Worm (Caenorhabditis elegans): ENCODE data around the gene M106.7.

M106.7 gene

DNA sequence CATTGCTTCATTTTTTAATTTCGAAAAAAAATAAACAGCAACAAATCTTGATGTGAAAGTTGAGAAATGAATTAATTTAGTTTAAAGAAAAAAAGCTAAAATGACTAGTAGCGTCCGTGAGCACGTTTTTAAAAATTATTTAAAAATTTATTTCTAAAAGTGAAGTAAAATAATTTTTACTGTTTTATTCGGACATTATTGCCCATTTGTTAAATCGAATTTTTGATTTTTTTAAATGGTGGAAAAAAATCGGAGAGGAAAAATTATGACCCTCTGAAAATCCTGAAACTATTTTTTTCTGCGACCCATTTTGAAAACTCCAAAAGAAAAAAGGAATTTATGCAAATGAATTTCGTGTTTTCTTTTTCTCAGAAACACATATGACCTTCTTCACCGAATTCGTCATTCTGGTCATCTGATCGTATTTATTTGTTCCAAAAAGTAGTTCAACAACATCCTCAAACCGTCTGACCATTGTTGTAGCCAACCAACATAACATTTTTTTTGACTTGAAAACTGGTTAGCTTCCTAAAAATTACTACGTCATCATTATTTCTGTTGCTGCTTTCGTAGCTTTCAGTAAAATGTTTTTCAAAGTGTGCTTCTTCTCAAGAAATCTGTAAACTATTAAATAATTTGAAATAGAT lies 29.0 kb upstream of the M106.7 start, which contains the start of gene F44F4.3:
F44F4.3 (minus strand) TSS at position 51 of the 647 bp plus-strand sequence.
- peak; percentile 53 for TF ChIP-seq nhr-85 (tag)
- TF ChIP-seq zip-4 (GFP tag; optimal IDR thresholded peaks at IDR 0.05) = no peak
- peak; percentile 12 for TF ChIP-seq blmp-1 (tag; optimal IDR thresholded peaks at IDR 0.05)

DNA sequence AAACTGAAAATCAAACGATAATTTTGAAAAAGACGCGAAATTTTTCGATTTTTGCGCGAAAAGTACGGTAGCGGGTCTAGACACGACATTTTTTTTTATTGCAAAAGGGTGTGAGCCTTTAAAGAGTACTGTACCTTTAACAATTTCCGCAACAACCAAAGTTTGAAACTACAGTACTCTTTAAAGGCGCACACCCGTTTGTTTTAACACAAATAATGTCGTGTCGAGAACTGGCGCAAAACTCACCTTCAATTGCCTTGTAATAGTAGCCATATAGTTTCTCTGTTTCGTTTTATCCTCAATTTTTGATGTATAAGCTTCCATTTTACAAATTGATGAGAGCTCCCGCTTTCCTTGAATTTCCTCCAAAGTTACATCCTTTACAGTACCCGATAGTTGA lies 28.3 kb upstream of the M106.7 start:
- TF ChIP-seq sup-37 (GFP tag; optimal IDR thresholded peaks at IDR 0.05) = no peak
- TF ChIP-seq alr-1 (tag; optimal IDR thresholded peaks at IDR 0.05; ENCODE audit: borderline replicate concordance) = no peak

DNA sequence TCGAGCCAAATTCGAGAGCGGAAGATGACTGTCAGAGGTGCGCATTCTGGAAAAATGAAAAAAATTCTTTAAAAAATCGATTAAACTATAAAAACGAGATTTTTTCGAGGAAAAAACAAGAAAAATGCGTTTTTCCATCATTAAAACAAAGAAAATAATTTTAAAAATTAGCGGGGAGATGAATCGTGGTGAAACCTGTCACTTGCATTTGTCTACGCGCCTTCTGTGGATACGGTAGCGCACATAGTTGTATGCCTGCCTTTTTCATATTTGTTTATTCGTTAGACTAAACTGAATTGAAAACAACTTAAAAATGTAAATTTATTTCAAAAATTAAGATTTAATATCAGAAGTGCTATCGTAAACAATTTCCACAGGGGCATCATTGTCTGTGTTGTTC lies 27.4 kb upstream of the M106.7 start, which contains the start of gene egg-3:
egg-3 (minus strand) TSS at position 46 of the 400 bp plus-strand sequence.
- TF ChIP-seq lir-3 (tag; optimal IDR thresholded peaks at IDR 0.05; ENCODE audit: poor library complexity) (no peak), egl-13 (tag; optimal IDR thresholded peaks at IDR 0.05) (no peak), ama-1 (optimal IDR thresholded peaks at IDR 0.05) (no peak), vab-15 (tag; optimal IDR thresholded peaks at IDR 0.05) (no peak), aha-1 (tag; optimal IDR thresholded peaks at IDR 0.05) (no peak), C16A3.4 (tag; optimal IDR thresholded peaks at IDR 0.05) (no peak), ceh-90 (tag; optimal IDR thresholded peaks at IDR 0.05) (no peak), zag-1 (tag; optimal IDR thresholded peaks at IDR 0.05) (no peak), skn-1 (tag; optimal IDR thresholded peaks at IDR 0.05) (no peak), unc-98 (GFP tag; IDR thresholded peaks at IDR 0.05) (no peak), hpl-2 (GFP tag; optimal IDR thresholded peaks at IDR 0.05) (no peak), nhr-237 (tag; optimal IDR thresholded peaks at IDR 0.05) (no peak), tlp-1 (tag; optimal IDR thresholded peaks at IDR 0.05) (no peak), unc-62 (GFP tag; optimal IDR thresholded peaks at IDR 0.05) (no peak), lin-39 (tag; optimal IDR thresholded peaks at IDR 0.05) (no peak), nhr-71 (tag; optimal IDR thresholded peaks at IDR 0.05) (no peak)

DNA sequence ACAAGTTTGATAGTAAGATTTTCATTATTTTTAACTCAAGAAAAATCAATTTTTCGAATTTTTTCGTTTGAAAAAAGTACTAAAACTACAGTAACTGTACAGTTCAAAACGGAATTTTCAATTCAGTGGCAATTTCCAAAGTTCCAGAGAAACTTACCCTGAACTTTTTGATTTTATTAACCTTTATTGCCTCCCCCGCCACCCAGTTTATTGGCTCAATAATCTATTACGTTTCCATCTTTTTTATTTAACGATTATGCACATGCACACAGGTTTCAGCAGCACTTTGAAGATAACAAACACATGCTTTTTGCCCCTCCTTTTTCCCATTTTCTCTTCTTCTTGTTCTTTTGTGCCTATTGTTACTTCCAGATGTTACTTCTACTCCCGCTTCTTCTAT lies 23.6 kb upstream of the M106.7 start, which contains the start of gene lurp-1:
lurp-1 (plus strand) TSS at position 301 of the 400 bp plus-strand sequence.
- TF ChIP-seq pax-3 (tag; optimal IDR thresholded peaks at IDR 0.05) = no peak
- no peak for TF ChIP-seq snu-23 (GFP tag; optimal IDR thresholded peaks at IDR 0.05)
- no peak for TF ChIP-seq nhr-11 (tag; optimal IDR thresholded peaks at IDR 0.05)
- TF ChIP-seq dsc-1 (tag; optimal IDR thresholded peaks at IDR 0.05) = peak; percentile 69
- TF ChIP-seq lir-3 (tag; optimal IDR thresholded peaks at IDR 0.05; ENCODE audit: poor library complexity) = no peak
- no peak for TF ChIP-seq lsy-2 (tag; optimal IDR thresholded peaks at IDR 0.05)

DNA sequence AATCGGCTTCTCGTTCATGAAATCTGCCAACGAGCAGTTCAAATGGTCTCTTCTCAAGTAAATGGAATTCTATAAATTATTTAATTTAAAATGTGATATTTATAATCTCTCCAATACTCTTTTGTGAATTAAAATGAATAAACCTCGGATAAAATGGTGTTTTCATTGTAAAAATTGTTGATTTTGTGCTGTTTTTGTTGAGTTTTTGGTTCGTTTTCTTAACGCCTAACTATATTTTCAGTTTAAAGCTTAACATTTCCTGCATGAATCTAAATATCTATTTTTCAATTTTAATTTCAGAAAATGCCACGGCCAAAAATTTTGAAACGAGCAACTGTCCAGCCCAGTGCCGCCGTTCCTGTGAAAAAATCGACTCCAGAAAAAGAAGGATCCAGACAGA lies 16.7 kb upstream of the M106.7 start, which contains the start of gene orc-2:
orc-2 (plus strand) TSS at position 301 of the 400 bp plus-strand sequence.
- TF ChIP-seq nhr-90 (tag; optimal IDR thresholded peaks at IDR 0.05; ENCODE audit: poor library complexity) = no peak
- TF ChIP-seq unc-98 (GFP tag; IDR thresholded peaks at IDR 0.05) = no peak
- TF ChIP-seq vab-15 (tag; optimal IDR thresholded peaks at IDR 0.05) = no peak
- no peak for TF ChIP-seq zag-1 (tag; optimal IDR thresholded peaks at IDR 0.05)
- TF ChIP-seq lsy-2 (tag; optimal IDR thresholded peaks at IDR 0.05) = no peak
- no peak for TF ChIP-seq nhr-84 (tag; optimal IDR thresholded peaks at IDR 0.05)
- no peak for TF ChIP-seq elt-2 (tag; optimal IDR thresholded peaks at IDR 0.05)
- TF ChIP-seq ceh-63 (GFP tag; optimal IDR thresholded peaks at IDR 0.05) = no peak
- TF ChIP-seq sup-37 (GFP tag; optimal IDR thresholded peaks at IDR 0.05) = no peak
- TF ChIP-seq C34B4.2 (tag; optimal IDR thresholded peaks at IDR 0.05) = no peak
- no peak for TF ChIP-seq unc-30 (tag; optimal IDR thresholded peaks at IDR 0.05)
- TF ChIP-seq nhr-19 (GFP tag; conservative IDR thresholded peaks at IDR 0.05) = no peak
- no peak for TF ChIP-seq tlp-1 (tag; optimal IDR thresholded peaks at IDR 0.05)
- no peak for TF ChIP-seq pqm-1 (tag; optimal IDR thresholded peaks at IDR 0.05)
- TF ChIP-seq unc-86 (tag; optimal IDR thresholded peaks at IDR 0.05) = no peak
- TF ChIP-seq fkh-10 (GFP tag; optimal IDR thresholded peaks at IDR 0.05) = no peak
- TF ChIP-seq lin-13 (GFP tag; optimal IDR thresholded peaks at IDR 0.05) = no peak
